Worm (Caenorhabditis elegans) whole organism, L2 larva: Measurements from ENCODE around the gene Y48B6A.1.

Experiments
- C34F6.9 ChIP-seq: fragments of 150-350 bp; optimal IDR thresholded peaks from 2 replicates; lab custom pipeline; 2014; ENCODE audit warnings: missing biosample characterization, missing genetic modification characterization
- F13H6.1 ChIP-seq: sonication (generic microtip); optimal IDR thresholded peaks from 2 replicates; lab custom pipeline; 2016; ENCODE audit warnings: missing genetic modification characterization, missing compliant biosample characterization
- R02D3.7 ChIP-seq: fragments of 150-350 bp; optimal IDR thresholded peaks from 2 replicates; lab custom pipeline; 2014; ENCODE audit warnings: missing biosample characterization, missing genetic modification characterization
- Y55F3AM.14 ChIP-seq: fragments of 200-800 bp; sonication (Bioruptor generic); optimal IDR thresholded peaks from 2 replicates; lab custom pipeline; 2018; ENCODE audit warnings: mild to moderate bottlenecking, missing genetic modification characterization, missing compliant biosample characterization
- ZK546.5 ChIP-seq: sonication (generic microtip); optimal IDR thresholded peaks from 2 replicates; lab custom pipeline; 2017; ENCODE audit warnings: missing biosample characterization, missing genetic modification characterization
- aly-2 ChIP-seq: fragments of 150-350 bp; optimal IDR thresholded peaks from 2 replicates; lab custom pipeline; 2014; ENCODE audit warnings: missing biosample characterization, missing genetic modification characterization
- ama-1 ChIP-seq: fragments of 150-350 bp; optimal IDR thresholded peaks from 2 replicates; lab custom pipeline; 2018; ENCODE audit warnings: inconsistent platforms
- blmp-1 ChIP-seq: sonication (generic microtip); optimal IDR thresholded peaks from 2 replicates; lab custom pipeline; 2017; ENCODE audit warnings: missing genetic modification characterization, mild to moderate bottlenecking, missing compliant biosample characterization, antibody characterized with exemption, moderate library complexity; ENCODE audit not compliant: insufficient read depth
- ceh-16 ChIP-seq: fragments of 150-350 bp; optimal IDR thresholded peaks from 2 replicates; lab custom pipeline; 2014; ENCODE audit warnings: missing biosample characterization, missing genetic modification characterization
- ceh-82 ChIP-seq: fragments of 150-350 bp; optimal IDR thresholded peaks from 2 replicates; lab custom pipeline; 2014; ENCODE audit warnings: missing biosample characterization, missing genetic modification characterization
- dmd-4 ChIP-seq: sonication (generic microtip); optimal IDR thresholded peaks from 2 replicates; lab custom pipeline; 2017; ENCODE audit warnings: missing biosample characterization, missing genetic modification characterization
- egl-27 ChIP-seq: sonication (generic microtip); optimal IDR thresholded peaks from 3 replicates; lab custom pipeline; 2017; ENCODE audit warnings: missing biosample characterization, missing genetic modification reagents, missing genetic modification characterization
- elt-1 ChIP-seq: fragments of 150-350 bp; optimal IDR thresholded peaks from 2 replicates; lab custom pipeline; 2014; ENCODE audit warnings: missing biosample characterization, missing genetic modification characterization
- fos-1 ChIP-seq: fragments of 150-350 bp; optimal IDR thresholded peaks from 2 replicates; lab custom pipeline; 2014; ENCODE audit warnings: missing biosample characterization, missing genetic modification characterization
- gmeb-1 ChIP-seq: fragments of 150-350 bp; optimal IDR thresholded peaks from 2 replicates; lab custom pipeline; 2014; ENCODE audit warnings: missing biosample characterization, missing genetic modification characterization
- lin-11 ChIP-seq: fragments of 150-350 bp; sonication (generic microtip); optimal IDR thresholded peaks from 2 replicates; lab custom pipeline; 2014; ENCODE audit warnings: missing biosample characterization, missing genetic modification characterization, inconsistent platforms, mixed read lengths
- lsy-2 ChIP-seq, 2 experiments: fragments of 150-350 bp in 1 of 2; sonication (generic microtip) in 1 of 2; optimal IDR thresholded peaks; 2 replicates each; lab custom pipeline; 2014 to 2017; ENCODE audit warnings: missing biosample characterization in 2 of 2, missing genetic modification characterization in 2 of 2
- mab-5 ChIP-seq: fragments of 150-350 bp; optimal IDR thresholded peaks from 2 replicates; lab custom pipeline; 2014; ENCODE audit warnings: missing biosample characterization, missing genetic modification characterization
- mbf-1 ChIP-seq: sonication (generic microtip); optimal IDR thresholded peaks from 2 replicates; lab custom pipeline; 2017; ENCODE audit warnings: missing biosample characterization, missing genetic modification characterization
- nhr-10 ChIP-seq: sonication (generic microtip); optimal IDR thresholded peaks from 2 replicates; lab custom pipeline; 2017; ENCODE audit warnings: missing biosample characterization, missing genetic modification characterization
- nhr-12 ChIP-seq: fragments of 150-350 bp; optimal IDR thresholded peaks from 2 replicates; lab custom pipeline; 2014; ENCODE audit warnings: missing biosample characterization, missing genetic modification characterization
- nhr-129 ChIP-seq: fragments of 150-350 bp; optimal IDR thresholded peaks from 2 replicates; lab custom pipeline; 2014; ENCODE audit warnings: missing biosample characterization, missing genetic modification characterization
- nhr-21 ChIP-seq: fragments of 150-350 bp; optimal IDR thresholded peaks from 2 replicates; lab custom pipeline; 2014; ENCODE audit warnings: missing biosample characterization, missing genetic modification characterization
- nhr-77 ChIP-seq: fragments of 150-350 bp; optimal IDR thresholded peaks from 2 replicates; lab custom pipeline; 2014; ENCODE audit warnings: missing biosample characterization, missing genetic modification characterization
- skn-1 ChIP-seq: sonication (generic microtip); optimal IDR thresholded peaks from 2 replicates; lab custom pipeline; 2017; ENCODE audit warnings: missing biosample characterization, missing genetic modification characterization
- sma-3 ChIP-seq: sonication (generic microtip); optimal IDR thresholded peaks from 2 replicates; lab custom pipeline; 2016; ENCODE audit warnings: missing genetic modification reagents, missing genetic modification characterization, missing compliant biosample characterization
- sma-9 ChIP-seq, 2 experiments: fragments of 150-350 bp in 1 of 2; sonication (generic microtip) in 1 of 2; optimal IDR thresholded peaks; 2 replicates each; lab custom pipeline; 2014 to 2016; ENCODE audit warnings: missing genetic modification characterization in 2 of 2, mild to moderate bottlenecking in 1 of 2, missing biosample characterization in 1 of 2, missing compliant biosample characterization in 1 of 2, missing genetic modification reagents in 1 of 2, moderate library complexity in 1 of 2
- unc-55 ChIP-seq: fragments of 150-350 bp; sonication (generic microtip); optimal IDR thresholded peaks from 3 replicates; lab custom pipeline; 2014; ENCODE audit warnings: missing biosample characterization, missing genetic modification reagents, missing genetic modification characterization
- unc-62 ChIP-seq: fragments of 150-350 bp; optimal IDR thresholded peaks from 2 replicates; lab custom pipeline; 2014; ENCODE audit warnings: missing biosample characterization, missing genetic modification reagents, missing genetic modification characterization
- zag-1 ChIP-seq: fragments of 150-350 bp; optimal IDR thresholded peaks from 2 replicates; lab custom pipeline; 2014; ENCODE audit warnings: missing biosample characterization, missing genetic modification characterization
- ztf-1 ChIP-seq: fragments of 200-800 bp; sonication (Bioruptor generic); conservative IDR thresholded peaks from 2 replicates; pipeline ENCODE4 v1.3.6; 2022; ENCODE audit warnings: missing genetic modification characterization, missing compliant biosample characterization
- ztf-11 ChIP-seq: sonication (generic microtip); optimal IDR thresholded peaks from 2 replicates; lab custom pipeline; 2017; ENCODE audit warnings: missing biosample characterization, missing genetic modification characterization

Gene Y48B6A.1

DNA sequence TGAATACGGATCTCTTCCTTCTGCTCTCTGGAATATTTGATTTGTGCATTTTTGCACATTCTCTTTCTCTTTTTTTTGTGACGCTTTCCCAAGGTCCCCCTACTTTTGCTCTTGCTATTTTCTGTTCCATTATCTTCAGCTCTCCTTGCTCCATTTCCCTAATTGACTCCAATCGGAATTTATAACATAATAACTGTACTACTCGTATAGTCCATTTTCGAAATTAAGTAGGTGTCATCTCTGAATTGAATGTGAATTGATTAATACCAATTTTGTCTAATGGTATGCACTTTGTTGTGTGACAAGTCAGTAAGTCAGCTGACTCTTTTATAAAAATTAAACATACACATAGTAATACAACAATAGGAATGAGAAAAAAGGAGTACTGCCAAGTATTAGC is 41.8 kb upstream of the Y48B6A.1 start:
- TF ChIP-seq nhr-21 (tag; lab: Kevin White, UChicago) (no peak), lin-11 (no peak), sma-3 (GFP tag; lab: Kevin White, UChicago) (no peak), nhr-12 (no peak), lsy-2 (tag; optimal IDR thresholded peaks at IDR 0.05; lab: Kevin White, UChicago) (peak in 1 of 2 experiments; percentile 9), ZK546.5 (tag; lab: Kevin White, UChicago) (no peak)

DNA sequence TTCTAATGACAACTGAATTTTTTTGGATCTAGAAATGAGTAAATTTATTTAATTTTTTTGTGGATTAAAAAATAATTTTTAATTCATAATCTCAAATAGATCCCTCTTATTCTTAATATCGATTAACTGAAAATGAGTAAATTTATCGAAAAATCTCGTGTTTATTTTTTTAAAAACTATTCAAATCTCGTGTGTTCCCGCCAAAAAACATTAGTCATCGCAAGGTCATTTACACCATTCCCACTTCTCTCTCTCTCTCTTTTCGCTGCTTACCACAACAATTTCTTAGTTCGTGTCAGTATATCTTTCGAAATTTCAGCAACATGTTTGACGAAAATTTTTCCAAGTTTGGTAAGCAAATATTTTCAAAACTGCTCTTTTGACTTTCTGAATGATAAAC is 33.3 kb upstream of the Y48B6A.1 start:
- TF ChIP-seq ZK546.5 (tag; lab: Kevin White, UChicago) (no peak), nhr-129 (tag; lab: Kevin White, UChicago) (no peak), mbf-1 (tag; lab: Kevin White, UChicago) (no peak), aly-2 (tag; lab: Kevin White, UChicago) (no peak), R02D3.7 (tag; lab: Kevin White, UChicago) (no peak), fos-1 (tag; lab: Kevin White, UChicago) (no peak), mab-5 (tag; lab: Kevin White, UChicago) (no peak), skn-1 (tag; lab: Kevin White, UChicago) (no peak), gmeb-1 (tag; lab: Kevin White, UChicago) (no peak), unc-62 (GFP tag; lab: Kevin White, UChicago) (no peak), unc-55 (no peak), ama-1 (lab: Kevin White, UChicago) (no peak), sma-9 (GFP tag; optimal IDR thresholded peaks at IDR 0.05; lab: Kevin White, UChicago) (no peak), sma-9 (tag; optimal IDR thresholded peaks at IDR 0.05; lab: Kevin White, UChicago) (no peak), C34F6.9 (tag; lab: Kevin White, UChicago) (no peak), blmp-1 (no peak), nhr-10 (no peak), ceh-82 (tag; lab: Kevin White, UChicago) (no peak), Y55F3AM.14 (GFP tag; lab: Kevin White, UChicago) (no peak)

DNA sequence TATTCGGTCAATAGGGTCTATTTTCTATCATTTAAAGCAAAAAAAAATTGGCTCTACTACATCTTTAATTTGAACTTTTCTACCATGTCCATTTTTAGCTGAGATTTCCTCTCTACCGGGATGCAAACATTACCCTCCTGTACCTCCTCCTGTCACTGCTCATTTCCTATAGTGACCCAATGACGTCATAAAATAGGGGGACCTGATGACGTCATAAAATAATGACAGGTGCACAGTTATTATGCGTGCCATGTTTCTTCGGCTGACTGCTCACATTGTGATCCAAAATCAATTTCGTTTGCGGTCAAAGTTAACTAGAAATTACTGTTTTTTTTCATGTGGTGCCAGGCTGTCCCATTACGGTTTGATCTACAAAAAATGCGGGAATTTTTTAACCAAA is 32.8 kb upstream of the Y48B6A.1 start:
- TF ChIP-seq unc-55 (no peak), egl-27 (tag; lab: Kevin White, UChicago) (no peak), nhr-129 (tag; lab: Kevin White, UChicago) (no peak), mab-5 (tag; lab: Kevin White, UChicago) (no peak)
- TF ChIP-seq, all 48 proteins: peak for 0

DNA sequence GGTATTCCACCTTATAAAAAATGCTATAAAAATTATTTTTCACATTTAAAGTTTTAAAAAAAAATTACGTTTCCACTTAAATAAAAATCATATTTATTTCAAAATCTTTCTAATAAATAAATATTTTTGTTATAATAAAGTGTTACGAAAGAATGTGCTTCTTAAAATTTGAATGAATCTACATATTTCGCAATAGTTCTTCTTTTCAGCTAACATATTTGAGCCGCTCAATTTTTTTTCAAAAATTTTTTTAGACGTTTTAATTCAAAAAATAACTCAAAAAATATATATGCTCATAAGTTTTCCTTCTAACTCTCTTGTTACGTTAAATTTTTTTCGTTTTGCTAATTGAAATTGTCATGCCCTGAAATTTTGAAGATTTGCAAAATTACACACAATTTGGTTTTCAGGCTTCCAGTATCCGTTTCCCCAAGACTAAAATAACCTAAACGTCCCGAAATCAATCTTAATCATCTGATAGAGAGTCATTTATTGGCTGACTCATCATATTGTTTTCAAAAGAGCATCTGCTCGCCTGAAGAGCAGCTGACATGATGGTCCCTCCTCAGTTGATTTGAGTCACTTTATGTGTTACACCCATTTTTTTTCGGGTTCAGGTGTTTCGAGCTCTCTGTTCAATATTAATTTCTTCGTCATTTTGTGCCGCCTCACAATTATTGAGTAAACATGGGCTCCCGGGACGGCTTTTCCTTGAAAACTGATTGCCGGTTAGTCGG is 24.2 kb upstream of the Y48B6A.1 start, which contains the start of gene efhd-1:
TSS of gene efhd-1 (plus strand) at position 582 of the 737 bp plus-strand sequence.
- TF ChIP-seq unc-55, result peak; percentile 31
- no peak for TF ChIP-seq ztf-11 (tag; lab: Kevin White, UChicago)
- no peak for TF ChIP-seq ceh-82 (tag; lab: Kevin White, UChicago)
- TF ChIP-seq F13H6.1 (tag; lab: Kevin White, UChicago), result peak; percentile 29

DNA sequence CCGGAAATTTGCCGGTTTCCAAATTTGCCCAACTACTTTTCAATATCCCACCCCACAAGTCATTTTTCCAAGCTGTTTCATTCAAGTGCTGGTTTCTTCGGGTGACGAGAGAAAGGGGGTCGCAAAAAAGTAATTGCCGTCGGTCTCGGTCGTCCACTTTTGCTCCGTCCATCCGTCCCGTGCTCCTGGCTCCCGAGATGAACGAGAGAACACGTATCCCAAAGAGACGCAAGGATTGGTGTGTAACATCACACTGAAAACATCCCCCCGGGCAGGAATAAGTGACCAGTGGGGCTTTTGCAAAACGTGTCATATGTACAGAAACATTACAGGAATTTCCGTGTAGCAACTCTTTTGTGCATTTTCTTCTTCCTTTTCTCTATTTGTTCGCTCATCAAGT is 22.5 kb upstream of the Y48B6A.1 start:
- TF ChIP-seq F13H6.1 (tag; lab: Kevin White, UChicago), result peak; percentile 28
- TF ChIP-seq ztf-1 (GFP tag; lab: Robert Waterston, UW), result no peak
- no peak for TF ChIP-seq ceh-16
- no peak for TF ChIP-seq R02D3.7 (tag; lab: Kevin White, UChicago)
- no peak for TF ChIP-seq elt-1 (tag; lab: Kevin White, UChicago)

DNA sequence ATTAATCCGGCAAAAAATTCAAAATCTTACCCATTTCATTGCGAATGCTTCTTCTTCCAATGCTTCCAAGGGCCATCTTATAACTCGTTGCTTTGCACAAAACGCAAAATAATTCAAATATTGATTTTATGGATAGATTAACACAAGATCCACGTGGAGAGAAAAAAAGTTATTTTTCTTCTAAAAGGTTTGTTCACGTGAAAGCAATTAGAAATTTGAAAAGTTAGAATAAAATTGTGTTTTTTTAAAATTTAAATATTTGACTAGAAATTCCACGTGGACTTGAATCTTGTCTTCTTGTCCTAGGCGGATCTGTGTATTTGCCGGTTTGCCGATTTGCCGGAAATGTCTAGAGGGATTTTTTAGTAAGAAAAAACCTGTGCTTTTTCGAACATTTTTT is 20.9 kb upstream of the Y48B6A.1 start, which contains the start of gene Y48B6A.5:
TSS of gene Y48B6A.5 (minus strand) at position 101 of the 400 bp plus-strand sequence.
- no peak for TF ChIP-seq lin-11
- TF ChIP-seq nhr-10, result no peak
- TF ChIP-seq blmp-1, result no peak
- TF ChIP-seq egl-27 (tag; lab: Kevin White, UChicago), result no peak
- no peak for TF ChIP-seq zag-1 (tag; lab: Kevin White, UChicago)
- TF ChIP-seq ZK546.5 (tag; lab: Kevin White, UChicago), result no peak
- no peak for TF ChIP-seq R02D3.7 (tag; lab: Kevin White, UChicago)
- no peak for TF ChIP-seq dmd-4 (tag; lab: Kevin White, UChicago)
- TF ChIP-seq nhr-77 (tag; lab: Kevin White, UChicago), result no peak
